Worm (Caenorhabditis elegans) whole organism, L3 larva: Measurements from ENCODE around the gene tnt-2.

Source experiments
- daf-12 ChIP-seq: fragments of 150-350 bp; optimal IDR thresholded peaks from 2 replicates; lab custom pipeline; 2014; ENCODE audit warnings: missing biosample characterization, missing genetic modification reagents, missing genetic modification characterization
- elt-2 ChIP-seq: sonication (generic microtip); optimal IDR thresholded peaks from 2 replicates; lab custom pipeline; 2016; ENCODE audit warnings: missing genetic modification reagents, mild to moderate bottlenecking, missing genetic modification characterization, missing compliant biosample characterization
- eor-1 ChIP-seq, 2 experiments: fragments of 150-350 bp; optimal IDR thresholded peaks; 2 replicates each; lab custom pipeline; 2014 to 2018; ENCODE audit warnings: missing biosample characterization in 2 of 2, missing genetic modification characterization in 2 of 2
- jun-1 ChIP-seq: fragments of 150-350 bp; optimal IDR thresholded peaks from 2 replicates; lab custom pipeline; 2014; ENCODE audit warnings: missing biosample characterization, missing genetic modification reagents, missing genetic modification characterization
- mdl-1 ChIP-seq: fragments of 150-350 bp; optimal IDR thresholded peaks from 2 replicates; lab custom pipeline; 2014; ENCODE audit warnings: missing biosample characterization, missing genetic modification characterization
- nhr-23 ChIP-seq: fragments of 150-350 bp; optimal IDR thresholded peaks from 2 replicates; lab custom pipeline; 2014; ENCODE audit warnings: missing biosample characterization, missing genetic modification reagents, missing genetic modification characterization
- nhr-43 ChIP-seq: sonication (generic microtip); optimal IDR thresholded peaks from 2 replicates; lab custom pipeline; 2016; ENCODE audit warnings: mild to moderate bottlenecking, missing genetic modification characterization, missing compliant biosample characterization; ENCODE audit not compliant: poor library complexity, severe bottlenecking
- pha-4 ChIP-seq: fragments of 150-350 bp; optimal IDR thresholded peaks from 2 replicates; lab custom pipeline; 2014; ENCODE audit warnings: missing biosample characterization, missing genetic modification reagents, missing genetic modification characterization
- pqm-1 ChIP-seq: fragments of 150-350 bp; optimal IDR thresholded peaks from 2 replicates; lab custom pipeline; 2017; ENCODE audit warnings: missing biosample characterization, missing genetic modification characterization, inconsistent platforms
- unc-62 ChIP-seq: fragments of 150-350 bp; sonication (generic microtip); optimal IDR thresholded peaks from 4 replicates; lab custom pipeline; 2014; ENCODE audit warnings: missing biosample characterization, missing genetic modification reagents, missing genetic modification characterization
- ztf-4 ChIP-seq: fragments of 150-350 bp; optimal IDR thresholded peaks from 2 replicates; lab custom pipeline; 2014; ENCODE audit warnings: missing biosample characterization, missing genetic modification characterization

The tnt-2 gene

DNA sequence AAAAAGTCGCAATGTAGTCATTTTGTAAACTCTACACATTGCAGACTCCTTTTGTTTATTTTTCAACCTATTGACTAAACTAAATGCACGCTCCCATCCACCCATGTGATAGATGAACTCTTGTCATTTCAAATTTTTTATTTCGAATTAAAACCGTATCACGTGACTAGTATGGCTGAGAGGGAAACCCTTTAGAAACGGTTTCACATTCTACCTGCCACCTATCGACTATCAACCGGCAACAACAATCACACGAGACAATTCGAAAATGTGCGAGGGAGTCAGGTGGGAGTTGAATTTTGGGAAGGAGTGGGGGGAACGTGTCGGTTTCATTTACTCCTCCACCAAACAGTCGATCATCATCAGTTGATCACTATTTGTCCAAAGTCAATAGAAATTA lies 48.8 kb downstream of the tnt-2 start:
- TF ChIP-seq daf-12 (tag; lab: Kevin White, UChicago) (no peak), nhr-43 (tag; lab: Kevin White, UChicago) (peak; percentile 14), pqm-1 (tag; lab: Kevin White, UChicago) (peak; percentile 81), pha-4 (tag; lab: Kevin White, UChicago) (peak; percentile 79), elt-2 (tag; lab: Kevin White, UChicago) (peak; percentile 81), unc-62 (GFP tag; lab: Kevin White, UChicago) (no peak), eor-1 (tag; optimal IDR thresholded peaks at IDR 0.05; lab: Kevin White, UChicago) (no peak), ztf-4 (tag; lab: Kevin White, UChicago) (no peak), nhr-23 (no peak), jun-1 (tag; lab: Kevin White, UChicago) (peak; percentile 2), mdl-1 (peak; percentile 44)

DNA sequence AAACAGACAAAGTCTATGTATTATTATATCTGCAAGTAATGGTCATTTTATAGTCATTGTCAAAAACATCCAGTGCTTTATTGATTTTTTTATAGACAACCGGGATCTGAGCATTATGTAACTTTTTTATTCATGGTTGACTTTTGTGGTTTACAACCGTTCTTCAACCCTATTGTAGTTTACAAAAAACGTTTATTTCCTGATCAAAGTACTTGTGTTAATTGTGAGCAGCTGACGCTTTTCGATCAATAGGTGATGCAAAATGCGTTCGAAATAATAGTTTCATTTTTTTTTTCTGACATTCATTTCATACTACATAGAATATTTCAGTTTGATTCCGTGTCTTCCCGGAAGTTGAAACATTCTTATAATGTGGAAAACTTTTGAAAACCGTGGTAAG lies 50.6 kb downstream of the tnt-2 start, which contains the start of the genes K09E2.2 and K09E2.3:
Gene K09E2.2, plus strand, starts transcription at position 301 of the 400 bp plus-strand sequence.
Gene K09E2.3, plus strand, starts transcription at position 325 of the 400 bp plus-strand sequence.
- TF ChIP-seq eor-1 (tag; optimal IDR thresholded peaks at IDR 0.05; lab: Kevin White, UChicago) = no peak
